Fruit fly (Drosophila melanogaster) whole organism, prepupa: ENCODE data around the gene CG32846.

Experiments used
- Blimp-1 ChIP-seq: fragments of 200-800 bp; sonication (Bioruptor generic); optimal IDR thresholded peaks from 3 replicates; lab custom pipeline; 2017; ENCODE audit warnings: missing biosample characterization, missing genetic modification characterization, mild to moderate bottlenecking, moderate library complexity, missing genetic modification reagents
- CG11294 ChIP-seq: fragments of 200-800 bp; sonication (Bioruptor generic); IDR thresholded peaks from 2 replicates; pipeline ENCODE4 v1.3.6; 2022; ENCODE audit warnings: missing biosample characterization, missing genetic modification characterization
- CG11762 ChIP-seq: fragments of 200-800 bp; sonication (Bioruptor generic); optimal IDR thresholded peaks from 3 replicates; lab custom pipeline; 2016; ENCODE audit warnings: missing biosample characterization, missing genetic modification characterization; ENCODE audit not compliant: insufficient read depth
- CG1621 ChIP-seq: fragments of 200-800 bp; sonication (Bioruptor generic); optimal IDR thresholded peaks from 3 replicates; lab custom pipeline; 2018; ENCODE audit warnings: missing biosample characterization, mild to moderate bottlenecking, missing genetic modification characterization
- CG32006 ChIP-seq: fragments of 200-800 bp; sonication (Bioruptor generic); optimal IDR thresholded peaks from 3 replicates; lab custom pipeline; 2017; ENCODE audit warnings: missing biosample characterization, mild to moderate bottlenecking, missing genetic modification characterization
- CG3919 ChIP-seq: fragments of 200-800 bp; sonication (Bioruptor generic); optimal IDR thresholded peaks from 3 replicates; lab custom pipeline; 2016; ENCODE audit warnings: missing biosample characterization, missing genetic modification characterization
- CG4318 ChIP-seq: fragments of 200-800 bp; sonication (Bioruptor generic); optimal IDR thresholded peaks from 3 replicates; lab custom pipeline; 2017; ENCODE audit warnings: missing biosample characterization, mild to moderate bottlenecking, missing genetic modification characterization
- CG6276 ChIP-seq: fragments of 200-800 bp; sonication (Bioruptor generic); optimal IDR thresholded peaks from 2 replicates; lab custom pipeline; 2017; ENCODE audit warnings: missing biosample characterization, mild to moderate bottlenecking, missing genetic modification characterization
- CG9139 ChIP-seq: fragments of 200-800 bp; sonication (Bioruptor generic); optimal IDR thresholded peaks from 3 replicates; lab custom pipeline; 2017; ENCODE audit warnings: missing biosample characterization, mild to moderate bottlenecking, missing genetic modification characterization
- Eip93F ChIP-seq: fragments of 200-800 bp; sonication (Bioruptor generic); optimal IDR thresholded peaks from 2 replicates; lab custom pipeline; 2016; ENCODE audit warnings: missing biosample characterization, mild to moderate bottlenecking, missing genetic modification characterization
- Ets21C ChIP-seq: fragments of 200-800 bp; sonication (Bioruptor generic); optimal IDR thresholded peaks from 3 replicates; lab custom pipeline; 2016; ENCODE audit warnings: missing biosample characterization, missing genetic modification characterization
- Ets96B ChIP-seq: fragments of 200-800 bp; optimal IDR thresholded peaks from 2 replicates; lab custom pipeline; 2019; ENCODE audit warnings: missing biosample characterization, mild to moderate bottlenecking, missing genetic modification characterization, moderate library complexity
- Hr4 ChIP-seq: fragments of 200-800 bp; sonication (Bioruptor generic); optimal IDR thresholded peaks from 3 replicates; lab custom pipeline; 2016; ENCODE audit warnings: missing biosample characterization, missing genetic modification characterization
- OdsH ChIP-seq: fragments of 200-800 bp; sonication (Bioruptor generic); optimal IDR thresholded peaks from 3 replicates; lab custom pipeline; 2016; ENCODE audit warnings: missing biosample characterization, missing genetic modification characterization
- Sox102F ChIP-seq: fragments of 200-800 bp; sonication (Bioruptor generic); optimal IDR thresholded peaks from 2 replicates; lab custom pipeline; 2016; ENCODE audit warnings: missing biosample characterization, mild to moderate bottlenecking, missing genetic modification characterization
- Sox14 ChIP-seq: fragments of 200-800 bp; sonication (Bioruptor generic); optimal IDR thresholded peaks from 3 replicates; lab custom pipeline; 2016; ENCODE audit warnings: missing biosample characterization, missing genetic modification characterization
- eg ChIP-seq: fragments of 200-800 bp; sonication (Bioruptor generic); IDR thresholded peaks from 3 replicates; pipeline ENCODE4 v1.3.6; 2022; ENCODE audit warnings: missing biosample characterization, missing genetic modification characterization
- fd85E ChIP-seq: fragments of 200-800 bp; sonication (Bioruptor generic); optimal IDR thresholded peaks from 3 replicates; lab custom pipeline; 2016; ENCODE audit warnings: missing biosample characterization, missing genetic modification characterization
- fkh ChIP-seq: fragments of 200-800 bp; sonication (Bioruptor generic); optimal IDR thresholded peaks from 3 replicates; lab custom pipeline; 2017; ENCODE audit warnings: missing biosample characterization, mild to moderate bottlenecking, missing genetic modification characterization, moderate library complexity
- salr ChIP-seq, 2 experiments: fragments of 200-800 bp; sonication (Bioruptor generic); optimal IDR thresholded peaks; 3 replicates each; lab custom pipeline; 2016 to 2018; ENCODE audit warnings: missing biosample characterization in 2 of 2, missing genetic modification characterization in 2 of 2, mild to moderate bottlenecking in 1 of 2
- spab ChIP-seq: fragments of 200-800 bp; sonication (Bioruptor generic); optimal IDR thresholded peaks from 2 replicates; lab custom pipeline; 2017; ENCODE audit warnings: missing biosample characterization, mild to moderate bottlenecking, missing genetic modification characterization, missing genetic modification reagents
- topi ChIP-seq: fragments of 200-800 bp; sonication (Bioruptor generic); optimal IDR thresholded peaks from 3 replicates; lab custom pipeline; 2016; ENCODE audit warnings: missing biosample characterization, missing genetic modification characterization

Gene CG32846

DNA sequence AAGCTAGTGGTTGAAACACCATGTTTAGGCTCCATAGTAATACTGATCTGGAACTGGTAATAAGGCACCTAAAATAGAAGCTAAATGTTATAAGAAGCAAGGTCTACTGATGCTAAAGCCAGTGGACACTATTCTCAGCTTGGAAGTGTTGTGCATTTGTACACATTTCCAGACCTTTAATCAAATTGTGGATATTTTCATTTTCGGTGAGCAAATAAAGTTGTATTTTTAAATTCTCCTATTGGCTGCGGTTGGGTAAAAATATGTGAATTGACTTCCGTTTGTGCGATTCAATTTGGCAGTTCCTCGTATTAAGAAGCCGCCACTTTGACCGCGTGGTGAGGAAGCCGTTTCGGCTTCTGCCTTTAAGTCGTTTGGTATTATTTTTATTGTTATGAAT is 34.9 kb downstream of the CG32846 start, which contains the start of gene CG9970:
CG9970 (minus strand) TSS at position 101 of the 400 bp plus-strand sequence.
- no peak for TF ChIP-seq fkh (GFP tag; lab: Kevin White, UChicago)

DNA sequence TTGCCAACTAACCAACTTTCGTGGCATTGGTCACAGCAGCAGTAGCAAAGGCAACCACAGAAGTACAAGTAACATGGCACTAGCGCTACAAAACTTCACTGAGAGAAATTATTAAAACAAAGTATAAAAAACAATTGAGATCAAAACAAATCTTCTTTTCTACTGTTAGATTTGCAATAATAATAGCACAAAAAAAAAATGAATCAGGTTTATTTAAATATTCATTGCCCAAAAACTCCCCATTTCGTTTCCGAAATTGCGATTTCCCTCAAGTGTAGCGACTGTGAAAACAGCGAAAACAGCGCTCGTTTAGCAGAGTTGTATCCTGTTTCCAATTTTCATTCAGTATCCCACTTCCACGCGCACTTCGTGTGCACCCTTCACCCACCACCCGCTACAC is 38.1 kb downstream of the CG32846 start:
- TF ChIP-seq salr (GFP tag; optimal IDR thresholded peaks at IDR 0.05; lab: Kevin White, UChicago) (no peak), topi (no peak), spab (no peak), CG11762 (GFP tag; lab: Kevin White, UChicago) (no peak), Ets21C (no peak), CG32006 (GFP tag; lab: Kevin White, UChicago) (no peak), Sox14 (no peak), CG6276 (GFP tag; lab: Kevin White, UChicago) (no peak)

DNA sequence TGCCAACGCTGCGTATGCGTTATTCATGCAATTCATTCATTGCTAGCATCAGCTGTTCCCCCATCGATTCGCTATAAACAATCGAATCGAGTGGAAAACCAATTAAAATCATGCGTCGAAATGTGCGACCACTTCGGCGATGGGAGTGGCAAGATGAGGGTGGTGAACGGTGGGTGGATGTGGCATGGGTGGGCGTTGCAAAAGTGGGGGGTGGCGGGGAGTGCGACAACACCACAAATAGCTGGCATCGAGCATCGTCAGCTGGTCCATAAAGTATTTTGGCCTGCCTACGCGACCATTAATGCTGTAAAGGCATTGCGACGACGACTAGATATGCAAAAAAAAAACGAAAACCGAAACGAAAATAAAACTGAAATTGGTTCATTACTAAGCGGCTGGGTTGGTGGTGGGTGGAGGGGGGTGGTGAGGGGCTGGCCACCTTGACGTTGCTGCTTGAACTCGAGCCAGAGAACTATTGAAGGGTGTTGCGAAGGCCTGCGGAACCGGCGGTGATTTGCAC is 41.8 kb downstream of the CG32846 start:
- TF ChIP-seq CG4318 (GFP tag; lab: Kevin White, UChicago) (no peak), fkh (GFP tag; lab: Kevin White, UChicago) (no peak), CG11294 (GFP tag; lab: Robert Waterston, UW) (no peak), Hr4 (GFP tag; lab: Kevin White, UChicago) (no peak), CG3919 (no peak), Sox102F (GFP tag; lab: Kevin White, UChicago) (no peak), fd85E (GFP tag; lab: Kevin White, UChicago) (no peak), Blimp-1 (no peak)

DNA sequence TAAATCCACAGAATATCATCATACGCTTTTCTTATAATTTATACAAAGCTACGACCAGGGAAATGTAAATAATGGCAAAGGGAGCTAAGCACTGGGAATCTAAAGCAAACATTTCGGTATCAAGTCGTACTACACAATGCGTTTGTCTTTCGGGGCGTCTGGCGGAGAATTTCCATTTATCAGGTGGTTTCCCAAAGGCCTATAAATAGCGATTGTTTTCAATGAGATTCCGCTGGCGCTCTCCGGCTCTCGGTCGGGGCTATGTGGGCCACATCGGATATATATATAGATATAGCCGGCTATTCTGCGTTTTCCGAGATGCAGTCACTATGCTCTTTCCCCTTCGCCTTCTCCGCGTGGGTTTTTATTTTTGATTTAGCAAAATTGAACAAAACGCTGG is 45.0 kb downstream of the CG32846 start:
- no peak for TF ChIP-seq CG9139 (GFP tag; lab: Kevin White, UChicago)
- TF ChIP-seq Eip93F (GFP tag; lab: Kevin White, UChicago), result no peak
- TF ChIP-seq CG1621 (tag; lab: Kevin White, UChicago), result no peak
- no peak for TF ChIP-seq OdsH (GFP tag; lab: Kevin White, UChicago)
- TF ChIP-seq Hr4 (GFP tag; lab: Kevin White, UChicago), result no peak
- TF ChIP-seq eg (GFP tag; lab: Robert Waterston, UW), result no peak
- TF ChIP-seq CG3919, result no peak
- TF ChIP-seq Ets96B, result no peak
